Worm (Caenorhabditis elegans): ENCODE measurements around the gene eif-2Bepsilon.

Gene eif-2Bepsilon

DNA sequence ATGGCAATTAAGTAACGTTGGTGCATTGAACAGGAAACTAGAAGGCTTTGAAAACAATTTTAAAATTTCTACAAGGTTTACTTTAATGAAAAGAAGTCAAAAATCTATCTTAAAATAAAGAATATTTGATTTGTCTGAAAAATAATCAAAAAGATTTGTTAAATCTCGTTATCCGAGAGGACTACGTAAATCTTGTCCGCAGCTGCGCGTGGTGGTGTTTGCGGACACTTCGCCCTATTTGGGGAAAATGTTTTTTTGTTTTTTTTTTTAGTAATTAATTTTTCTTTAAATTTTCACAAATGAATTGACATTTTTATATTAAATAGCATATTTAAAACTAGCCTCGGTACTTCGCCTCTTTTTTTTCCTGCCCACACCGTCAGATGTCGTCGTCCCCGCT, 22.3 kb downstream of the eif-2Bepsilon start:
- no peak for TF ChIP-seq blmp-1 (tag; optimal IDR thresholded peaks at IDR 0.05; ENCODE audit: insufficient read depth)
- TF ChIP-seq crh-2 (tag; optimal IDR thresholded peaks at IDR 0.05) = peak; percentile 59
- TF ChIP-seq unc-39 (tag; optimal IDR thresholded peaks at IDR 0.05) = no peak
- peak; percentile 49 for TF ChIP-seq sma-9 (GFP tag; optimal IDR thresholded peaks at IDR 0.05)
- TF ChIP-seq sma-9 (tag; optimal IDR thresholded peaks at IDR 0.05) = no peak
- peak; percentile 72 for TF ChIP-seq lin-13 (GFP tag; optimal IDR thresholded peaks at IDR 0.05)
- peak; percentile 84 for TF ChIP-seq C34F6.9 (tag; optimal IDR thresholded peaks at IDR 0.05)
- peak; percentile 38 to 79 for TF ChIP-seq lsy-2 (tag; optimal IDR thresholded peaks at IDR 0.05)
- peak; percentile 71 for TF ChIP-seq unc-55 (GFP tag; optimal IDR thresholded peaks at IDR 0.05)
- peak; percentile 14 for TF ChIP-seq fos-1 (tag; optimal IDR thresholded peaks at IDR 0.05)

DNA sequence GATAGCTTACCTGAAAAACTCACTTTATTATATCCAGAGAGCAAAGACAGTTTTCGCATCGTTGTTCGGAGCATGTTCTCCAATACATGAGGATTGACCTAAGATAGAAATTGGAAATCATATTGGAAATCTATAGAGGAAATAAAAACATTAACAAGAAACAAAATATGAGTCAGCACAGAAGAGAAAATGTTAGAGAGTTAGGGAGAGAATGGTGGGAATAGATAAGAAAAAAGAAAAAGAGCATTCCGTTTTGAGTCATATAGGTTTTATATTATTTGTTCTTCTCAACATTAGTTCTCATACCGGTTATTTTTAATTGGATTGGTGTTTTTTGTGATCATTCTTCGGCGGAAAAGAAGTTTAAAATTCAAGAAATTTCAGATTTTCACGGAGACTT, 23.2 kb downstream of the eif-2Bepsilon start, which contains the start of gene hgap-2:
Gene hgap-2, minus strand, starts transcription at position 101 of the 400 bp plus-strand sequence.
- TF ChIP-seq ceh-16 (tag; optimal IDR thresholded peaks at IDR 0.05) (no peak), fos-1 (tag; optimal IDR thresholded peaks at IDR 0.05) (peak; percentile 53)

DNA sequence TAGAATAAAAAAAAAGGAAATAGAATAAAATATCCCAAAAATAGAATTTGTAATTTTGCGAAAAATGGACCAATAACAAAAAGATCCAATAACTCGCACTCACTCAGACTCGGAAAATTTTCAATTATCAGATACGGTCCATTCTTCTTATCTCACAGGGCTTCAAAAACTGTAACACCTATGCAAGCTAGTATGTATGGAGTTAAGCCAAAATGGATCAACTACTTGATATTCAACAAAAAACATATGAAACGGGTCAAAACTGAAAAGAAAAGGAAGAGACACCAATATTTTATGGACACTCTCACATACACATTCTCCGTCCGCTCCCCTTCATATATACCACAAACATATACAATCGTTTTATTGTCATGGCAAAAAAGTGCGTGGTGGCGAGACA, 24.0 kb downstream of the eif-2Bepsilon start, which contains the start of gene C34C6.9:
Gene C34C6.9, plus strand, starts transcription at position 301 of the 400 bp plus-strand sequence.
- no peak for TF ChIP-seq ztf-4 (tag; optimal IDR thresholded peaks at IDR 0.05)
- no peak for TF ChIP-seq alr-1 (tag; optimal IDR thresholded peaks at IDR 0.05)
- TF ChIP-seq nhr-21 (tag; optimal IDR thresholded peaks at IDR 0.05) = no peak
- TF ChIP-seq unc-55 (GFP tag; optimal IDR thresholded peaks at IDR 0.05) = no peak
- TF ChIP-seq nhr-23 (tag; optimal IDR thresholded peaks at IDR 0.05) = no peak
- no peak for TF ChIP-seq sma-9 (GFP tag; optimal IDR thresholded peaks at IDR 0.05)
- no peak for TF ChIP-seq sma-9 (tag; optimal IDR thresholded peaks at IDR 0.05)
- no peak for TF ChIP-seq ztf-1 (GFP tag; conservative IDR thresholded peaks at IDR 0.05)

DNA sequence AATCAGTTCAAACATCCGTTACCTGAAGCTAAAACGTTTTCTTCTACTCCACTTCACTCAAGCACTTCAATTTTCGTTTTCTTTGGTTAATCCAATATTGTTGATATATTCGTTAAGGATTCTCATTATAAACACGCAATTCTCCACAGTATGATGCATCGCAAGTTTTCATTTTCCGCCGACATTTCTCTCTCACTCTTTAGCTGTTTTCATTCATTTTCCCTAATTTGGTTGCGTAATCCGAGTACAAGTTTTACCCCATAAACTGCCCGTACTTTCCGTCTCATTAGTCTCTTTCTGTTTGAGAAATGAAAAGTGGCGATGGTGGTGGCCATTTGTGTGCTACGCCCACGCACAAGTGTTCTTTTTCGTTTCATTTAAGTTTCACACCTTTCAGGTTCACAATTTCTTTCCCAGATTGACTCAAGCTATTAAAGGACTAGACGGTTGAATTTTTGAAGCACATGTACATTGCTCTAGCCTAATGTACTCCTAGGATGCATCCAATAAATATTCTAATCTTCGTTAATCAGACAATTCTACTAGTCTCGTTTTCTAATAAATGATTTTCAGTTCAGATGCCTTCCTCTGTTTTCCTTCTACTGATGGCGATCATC, 29.8 kb downstream of the eif-2Bepsilon start, which contains the start of gene C34C6.3:
Gene C34C6.3, plus strand, starts transcription at position 567 of the 617 bp plus-strand sequence.
- no peak for TF ChIP-seq unc-55 (GFP tag; optimal IDR thresholded peaks at IDR 0.05)
- no peak for TF ChIP-seq nhr-129 (tag; optimal IDR thresholded peaks at IDR 0.05)
- TF ChIP-seq blmp-1 (tag; optimal IDR thresholded peaks at IDR 0.05; ENCODE audit: insufficient read depth) = no peak
- no peak for TF ChIP-seq lin-11 (tag; optimal IDR thresholded peaks at IDR 0.05)
- no peak for TF ChIP-seq mab-5 (tag; optimal IDR thresholded peaks at IDR 0.05)

DNA sequence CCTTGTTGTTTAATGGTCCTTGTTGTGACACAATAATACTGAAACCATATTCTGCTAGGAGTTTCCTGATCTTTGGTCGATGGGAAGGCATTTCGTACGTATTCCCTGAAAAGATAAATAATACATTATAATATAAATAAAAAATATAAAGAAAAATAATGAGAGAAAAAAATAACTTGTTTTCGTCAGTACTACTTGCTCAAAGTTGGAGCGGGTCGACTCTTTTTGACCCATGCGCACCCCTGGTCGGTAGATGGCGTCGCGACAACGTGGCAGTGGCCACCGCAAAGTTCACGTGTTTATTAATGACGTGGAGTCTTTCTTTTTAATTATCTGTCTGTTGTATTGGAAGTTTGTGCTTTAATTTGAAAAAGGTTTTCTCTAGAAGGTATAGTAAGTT, 34.1 kb downstream of the eif-2Bepsilon start, which contains the start of gene C34C6.10:
Gene C34C6.10, minus strand, starts transcription at position 101 of the 400 bp plus-strand sequence.
- TF ChIP-seq R02D3.7 (tag; optimal IDR thresholded peaks at IDR 0.05) = no peak
- no peak for TF ChIP-seq ZK546.5 (tag; optimal IDR thresholded peaks at IDR 0.05)
- TF ChIP-seq nhr-23 (tag; optimal IDR thresholded peaks at IDR 0.05) = no peak
- no peak for TF ChIP-seq nhr-237 (tag; optimal IDR thresholded peaks at IDR 0.05)
- TF ChIP-seq nhr-129 (tag; optimal IDR thresholded peaks at IDR 0.05) = no peak
- no peak for TF ChIP-seq ceh-16 (tag; optimal IDR thresholded peaks at IDR 0.05)
- no peak for TF ChIP-seq zag-1 (tag; optimal IDR thresholded peaks at IDR 0.05)
- no peak for TF ChIP-seq unc-39 (tag; optimal IDR thresholded peaks at IDR 0.05)
- TF ChIP-seq unc-62 (GFP tag; optimal IDR thresholded peaks at IDR 0.05) = no peak
- no peak for TF ChIP-seq mdl-1 (tag; optimal IDR thresholded peaks at IDR 0.05)
- no peak for TF ChIP-seq lin-13 (GFP tag; optimal IDR thresholded peaks at IDR 0.05)

DNA sequence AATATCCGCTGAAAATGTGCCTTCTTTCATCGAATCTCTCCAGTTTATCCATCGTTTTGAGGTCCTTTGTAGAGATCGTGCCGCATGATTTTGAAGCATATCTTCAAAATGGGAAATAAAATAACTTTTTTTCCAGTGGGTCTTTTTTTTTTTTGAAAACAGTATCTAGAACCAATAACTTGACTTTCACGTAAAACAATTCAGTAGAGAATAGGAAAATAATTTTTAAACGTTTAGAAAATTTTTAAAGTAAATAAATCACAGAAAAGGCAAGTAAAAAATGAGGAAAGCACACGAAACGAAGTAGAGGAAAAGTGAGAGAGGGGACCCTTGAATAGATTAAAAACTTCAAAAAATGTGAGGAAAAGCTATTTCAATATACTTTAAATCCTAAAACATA, 37.2 kb downstream of the eif-2Bepsilon start, which contains the start of gene chdh-1:
Gene chdh-1, minus strand, starts transcription at position 101 of the 400 bp plus-strand sequence.
- TF ChIP-seq egl-27 (tag; optimal IDR thresholded peaks at IDR 0.05) = no peak
- TF ChIP-seq peb-1 (tag; optimal IDR thresholded peaks at IDR 0.05) = no peak
- no peak for TF ChIP-seq mdl-1 (tag; optimal IDR thresholded peaks at IDR 0.05)
- no peak for TF ChIP-seq C34F6.9 (tag; optimal IDR thresholded peaks at IDR 0.05)
- no peak for TF ChIP-seq lin-39 (tag; optimal IDR thresholded peaks at IDR 0.05)
- no peak for TF ChIP-seq nhr-10 (tag; optimal IDR thresholded peaks at IDR 0.05)
- TF ChIP-seq aly-2 (tag; optimal IDR thresholded peaks at IDR 0.05) = no peak
- TF ChIP-seq nhr-129 (tag; optimal IDR thresholded peaks at IDR 0.05) = no peak
- TF ChIP-seq mab-5 (tag; optimal IDR thresholded peaks at IDR 0.05) = no peak
- no peak for TF ChIP-seq ceh-16 (tag; optimal IDR thresholded peaks at IDR 0.05)
- no peak for TF ChIP-seq zag-1 (tag; optimal IDR thresholded peaks at IDR 0.05)
- no peak for TF ChIP-seq skn-1 (tag; optimal IDR thresholded peaks at IDR 0.05)
- TF ChIP-seq crh-2 (tag; optimal IDR thresholded peaks at IDR 0.05) = no peak
- TF ChIP-seq lin-11 (tag; optimal IDR thresholded peaks at IDR 0.05) = no peak
- no peak for TF ChIP-seq sma-3 (GFP tag; optimal IDR thresholded peaks at IDR 0.05)
- TF ChIP-seq nhr-77 (tag; optimal IDR thresholded peaks at IDR 0.05) = no peak
- no peak for TF ChIP-seq nhr-23 (tag; optimal IDR thresholded peaks at IDR 0.05)
